Worm (Caenorhabditis elegans) whole organism, early embryonic: Measurements from ENCODE around the gene D1086.9.
"Not testable (repeated sequence)": the region's sequence is repeated elsewhere in the genome, so short reads cannot be mapped to it uniquely, and the experiment has no call there.

Source experiments
- B0310.2 ChIP-seq: sonication (generic microtip); optimal IDR thresholded peaks from 2 replicates; lab custom pipeline; 2016; ENCODE audit warnings: mild to moderate bottlenecking, missing genetic modification characterization, missing compliant biosample characterization
- F13C5.2 ChIP-seq: sonication (generic microtip); optimal IDR thresholded peaks from 2 replicates; lab custom pipeline; 2017; ENCODE audit warnings: mild to moderate bottlenecking, missing genetic modification characterization, inconsistent platforms, missing compliant biosample characterization
- aly-1 ChIP-seq: sonication (generic microtip); optimal IDR thresholded peaks from 2 replicates; lab custom pipeline; 2016; ENCODE audit warnings: missing genetic modification characterization, missing compliant biosample characterization
- ama-1 ChIP-seq: fragments of 150-350 bp; optimal IDR thresholded peaks from 2 replicates; lab custom pipeline; 2014
- ceh-36 ChIP-seq: sonication (generic microtip); optimal IDR thresholded peaks from 2 replicates; lab custom pipeline; 2016; ENCODE audit warnings: missing genetic modification characterization, inconsistent platforms, missing compliant biosample characterization
- ets-7 ChIP-seq: sonication (generic microtip); optimal IDR thresholded peaks from 2 replicates; lab custom pipeline; 2016; ENCODE audit warnings: missing genotype, missing genetic modification characterization, missing compliant biosample characterization
- flt-1 ChIP-seq: fragments of 200-800 bp; sonication (Bioruptor generic); IDR thresholded peaks from 2 replicates; pipeline ENCODE4 v1.3.6; 2022; ENCODE audit warnings: missing genetic modification characterization, missing compliant biosample characterization
- hmbx-1 ChIP-seq: sonication (generic microtip); optimal IDR thresholded peaks from 2 replicates; lab custom pipeline; 2016; ENCODE audit warnings: mild to moderate bottlenecking, missing genetic modification characterization, missing compliant biosample characterization
- hmg-4 ChIP-seq: fragments of 200-800 bp; sonication (Bioruptor generic); optimal IDR thresholded peaks from 2 replicates; lab custom pipeline; 2018; ENCODE audit warnings: mild to moderate bottlenecking, missing genetic modification characterization, missing compliant biosample characterization
- pes-1 ChIP-seq: fragments of 200-800 bp; sonication (Bioruptor generic); IDR thresholded peaks from 2 replicates; pipeline ENCODE4 v1.3.6; 2022; ENCODE audit warnings: missing genetic modification reagents, missing genetic modification characterization, missing compliant biosample characterization
- scrt-1 ChIP-seq: fragments of 200-800 bp; sonication (Bioruptor generic); IDR thresholded peaks from 2 replicates; pipeline ENCODE4 v1.3.6; 2022; ENCODE audit warnings: missing genetic modification characterization, missing compliant biosample characterization
- tbx-37 ChIP-seq: fragments of 200-800 bp; sonication (Bioruptor generic); conservative IDR thresholded peaks from 2 replicates; pipeline ENCODE4 v1.3.6; 2022; ENCODE audit warnings: missing genetic modification reagents, missing genetic modification characterization, missing compliant biosample characterization
- tra-4 ChIP-seq: sonication (generic microtip); optimal IDR thresholded peaks from 2 replicates; lab custom pipeline; 2017; ENCODE audit warnings: missing genetic modification characterization, missing compliant biosample characterization

DNA sequence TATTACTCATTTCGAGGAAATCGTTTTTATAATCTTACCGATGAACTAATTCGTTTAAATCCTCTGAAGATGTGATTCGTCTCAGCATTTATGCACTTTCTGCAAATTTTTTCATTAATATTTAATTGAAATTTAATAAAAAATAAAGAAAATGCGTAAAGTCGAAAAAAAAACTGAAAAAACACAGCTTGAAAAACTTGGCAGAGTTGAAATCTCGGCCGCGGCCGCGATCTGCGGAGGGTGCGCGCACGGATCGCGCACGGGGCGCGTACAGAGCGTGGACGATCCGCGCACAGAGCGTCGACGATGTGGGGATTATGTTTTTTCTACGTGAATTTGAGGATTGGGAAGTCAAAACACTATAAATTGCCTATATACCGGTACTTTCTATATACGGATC is 33.7 kb downstream of the D1086.9 start, which contains the start of gene AH10.4:
- TF ChIP-seq hmg-4 (GFP tag; lab: Kevin White, UChicago); pes-1 (GFP tag; lab: Robert Waterston, UW); ama-1 (lab: Kevin White, UChicago); F13C5.2 (tag; lab: Kevin White, UChicago); ceh-36 (tag; lab: Kevin White, UChicago); B0310.2 (tag; lab: Kevin White, UChicago); tra-4 (tag; lab: Kevin White, UChicago); scrt-1 (GFP tag; lab: Robert Waterston, UW); flt-1 (GFP tag; lab: Robert Waterston, UW); ets-7; tbx-37 (GFP tag; lab: Robert Waterston, UW); aly-1 (tag; lab: Kevin White, UChicago); hmbx-1 (tag; lab: Kevin White, UChicago): not testable (repeated sequence)
